Fruit fly (Drosophila melanogaster) whole organism, embryonic: ENCODE results near the gene CG15725.

Experiments used
- Aef1 ChIP-seq: fragments of 200-800 bp; sonication (Bioruptor generic); IDR thresholded peaks from 3 replicates; pipeline ENCODE4 v1.3.6; 2022; ENCODE audit warnings: missing biosample characterization, missing genetic modification characterization
- CG10274 ChIP-seq: fragments of 200-800 bp; sonication (Bioruptor generic); optimal IDR thresholded peaks from 3 replicates; lab custom pipeline; 2017; ENCODE audit warnings: missing biosample characterization, mild to moderate bottlenecking, missing genetic modification characterization
- CG10979 ChIP-seq: fragments of 200-800 bp; sonication (Bioruptor generic); optimal IDR thresholded peaks from 2 replicates; lab custom pipeline; 2018; ENCODE audit warnings: missing biosample characterization, mild to moderate bottlenecking, missing genetic modification characterization, moderate library complexity
- CG11398 ChIP-seq: fragments of 200-800 bp; sonication (Bioruptor generic); optimal IDR thresholded peaks from 2 replicates; lab custom pipeline; 2016; ENCODE audit warnings: missing biosample characterization, missing genetic modification characterization
- CG13287 ChIP-seq: fragments of 200-800 bp; sonication (Bioruptor generic); IDR thresholded peaks from 2 replicates; pipeline ENCODE4 v1.3.6; 2022; ENCODE audit warnings: missing biosample characterization, missing genetic modification characterization; ENCODE audit not compliant: partially characterized antibody
- CG13624 ChIP-seq: fragments of 200-800 bp; sonication (Bioruptor generic); optimal IDR thresholded peaks from 2 replicates; lab custom pipeline; 2016; ENCODE audit warnings: missing biosample characterization, missing genetic modification characterization
- CG16815 ChIP-seq: fragments of 200-800 bp; sonication (Bioruptor generic); optimal IDR thresholded peaks from 3 replicates; lab custom pipeline; 2017; ENCODE audit warnings: missing biosample characterization, mild to moderate bottlenecking, missing genetic modification characterization
- CG16863 ChIP-seq: fragments of 200-800 bp; sonication (Bioruptor generic); optimal IDR thresholded peaks from 3 replicates; lab custom pipeline; 2016; ENCODE audit warnings: missing biosample characterization, missing genetic modification characterization
- CG17328 ChIP-seq: fragments of 200-800 bp; sonication (Bioruptor generic); IDR thresholded peaks from 2 replicates; pipeline ENCODE4 v1.3.6; 2022; ENCODE audit warnings: missing biosample characterization, missing genetic modification characterization
- CG17361 ChIP-seq: fragments of 200-800 bp; sonication (Bioruptor generic); IDR thresholded peaks from 3 replicates; pipeline ENCODE4 v1.3.6; 2022; ENCODE audit warnings: missing biosample characterization, missing genetic modification characterization
- CG17568 ChIP-seq: fragments of 200-800 bp; sonication (Bioruptor generic); optimal IDR thresholded peaks from 2 replicates; lab custom pipeline; 2018; ENCODE audit warnings: missing biosample characterization, mild to moderate bottlenecking, missing genetic modification characterization, moderate library complexity
- CG17612 ChIP-seq: fragments of 200-800 bp; sonication (Bioruptor generic); IDR thresholded peaks from 2 replicates; pipeline ENCODE4 v1.3.6; 2022; ENCODE audit warnings: missing biosample characterization, missing genetic modification characterization
- CG2889 ChIP-seq: fragments of 200-800 bp; sonication (Bioruptor generic); IDR thresholded peaks from 3 replicates; pipeline ENCODE4 v1.3.6; 2022; ENCODE audit warnings: missing biosample characterization, missing genetic modification characterization
- CG32772 ChIP-seq: fragments of 200-800 bp; sonication (Bioruptor generic); IDR thresholded peaks from 2 replicates; pipeline ENCODE4 v1.3.6; 2022; ENCODE audit warnings: missing biosample characterization, missing genetic modification characterization
- CG33557 ChIP-seq: fragments of 200-800 bp; sonication (Bioruptor generic); optimal IDR thresholded peaks from 2 replicates; lab custom pipeline; 2019; ENCODE audit warnings: missing biosample characterization, mild to moderate bottlenecking, missing genetic modification characterization, moderate library complexity
- CG3407 ChIP-seq: fragments of 200-800 bp; sonication (Bioruptor generic); optimal IDR thresholded peaks from 2 replicates; lab custom pipeline; 2018; ENCODE audit warnings: missing biosample characterization, mild to moderate bottlenecking, missing genetic modification characterization
- CG42726 ChIP-seq: fragments of 200-800 bp; sonication (Bioruptor generic); IDR thresholded peaks from 2 replicates; pipeline ENCODE4 v1.3.6; 2022; ENCODE audit warnings: missing biosample characterization, missing genetic modification characterization; ENCODE audit not compliant: partially characterized antibody
- CG4404 ChIP-seq: fragments of 200-800 bp; sonication (Bioruptor generic); IDR thresholded peaks from 2 replicates; pipeline ENCODE4 v1.3.6; 2022; ENCODE audit warnings: missing biosample characterization, missing genetic modification characterization
- CG6272 ChIP-seq: fragments of 200-800 bp; sonication (Bioruptor generic); IDR thresholded peaks from 2 replicates; pipeline ENCODE4 v1.3.6; 2022; ENCODE audit warnings: missing biosample characterization, missing genetic modification characterization
- CG7987 ChIP-seq: fragments of 200-800 bp; sonication (Bioruptor generic); optimal IDR thresholded peaks from 2 replicates; lab custom pipeline; 2018; ENCODE audit warnings: missing biosample characterization, mild to moderate bottlenecking, missing genetic modification characterization, moderate library complexity
- CG8089 ChIP-seq: fragments of 200-800 bp; sonication (Bioruptor generic); optimal IDR thresholded peaks from 3 replicates; lab custom pipeline; 2016; ENCODE audit warnings: missing biosample characterization, missing genetic modification characterization
- CG8290 ChIP-seq, 3 experiments: fragments of 200-800 bp; sonication (Bioruptor generic); optimal IDR thresholded peaks; 2 replicates each; lab custom pipeline; 2016 to 2019; ENCODE audit warnings: missing biosample characterization in 3 of 3, missing genetic modification characterization in 3 of 3, mild to moderate bottlenecking in 2 of 3, moderate library complexity in 1 of 3
- CG8359 ChIP-seq: fragments of 200-800 bp; sonication (Bioruptor generic); optimal IDR thresholded peaks from 2 replicates; lab custom pipeline; 2017; ENCODE audit warnings: missing biosample characterization, mild to moderate bottlenecking, missing genetic modification characterization, borderline replicate concordance
- Fer2 ChIP-seq: fragments of 200-800 bp; sonication (Bioruptor generic); optimal IDR thresholded peaks from 2 replicates; lab custom pipeline; 2018; ENCODE audit warnings: missing biosample characterization, mild to moderate bottlenecking, missing genetic modification characterization, moderate library complexity
- Gsc ChIP-seq: fragments of 200-800 bp; sonication (Bioruptor generic); IDR thresholded peaks from 2 replicates; pipeline ENCODE4 v1.3.6; 2022; ENCODE audit warnings: missing biosample characterization, missing genetic modification characterization
- Lpt ChIP-seq: fragments of >200 bp; optimal IDR thresholded peaks from 2 replicates; lab custom pipeline; 2018; ENCODE audit warnings: missing biosample characterization, missing genetic modification characterization
- Meics ChIP-seq: fragments of 200-800 bp; sonication (Bioruptor generic); optimal IDR thresholded peaks from 2 replicates; lab custom pipeline; 2017; ENCODE audit warnings: missing biosample characterization, mild to moderate bottlenecking, missing genetic modification characterization
- Mrtf ChIP-seq: fragments of 200-800 bp; sonication (Bioruptor generic); IDR thresholded peaks from 3 replicates; pipeline ENCODE4 v1.3.6; 2022; ENCODE audit warnings: missing biosample characterization, missing genetic modification characterization
- NC2α ChIP-seq: fragments of 200-800 bp; sonication (Bioruptor generic); optimal IDR thresholded peaks from 2 replicates; lab custom pipeline; 2016; ENCODE audit warnings: missing biosample characterization, missing genetic modification characterization
- Nf-YA ChIP-seq: fragments of 200-800 bp; sonication (Bioruptor generic); IDR thresholded peaks from 2 replicates; pipeline ENCODE4 v1.3.6; 2022; ENCODE audit warnings: missing biosample characterization, missing genetic modification characterization
- Nf-YB ChIP-seq: fragments of 200-800 bp; sonication (Bioruptor generic); optimal IDR thresholded peaks from 3 replicates; lab custom pipeline; 2019; ENCODE audit warnings: missing biosample characterization, mild to moderate bottlenecking, missing genetic modification characterization, moderate library complexity
- Opbp ChIP-seq: fragments of 200-800 bp; sonication (Bioruptor generic); IDR thresholded peaks from 3 replicates; pipeline ENCODE4 v1.3.6; 2022; ENCODE audit warnings: missing biosample characterization, missing genetic modification characterization; ENCODE audit not compliant: partially characterized antibody
- Optix ChIP-seq: fragments of 200-800 bp; sonication (Bioruptor generic); IDR thresholded peaks from 3 replicates; pipeline ENCODE4 v1.3.6; 2022; ENCODE audit warnings: missing biosample characterization, missing genetic modification characterization
- Ravus ChIP-seq: fragments of 200-800 bp; sonication (Bioruptor generic); IDR thresholded peaks from 2 replicates; pipeline ENCODE4 v1.3.6; 2022; ENCODE audit warnings: missing biosample characterization, missing genetic modification characterization
- amos ChIP-seq: fragments of 200-800 bp; sonication (Bioruptor generic); IDR thresholded peaks from 2 replicates; pipeline ENCODE4 v1.3.6; 2022; ENCODE audit warnings: missing biosample characterization, missing genetic modification characterization; ENCODE audit not compliant: partially characterized antibody
- az2 ChIP-seq: fragments of 200-800 bp; sonication (Bioruptor generic); optimal IDR thresholded peaks from 3 replicates; lab custom pipeline; 2016; ENCODE audit warnings: missing biosample characterization, missing genetic modification characterization
- bbx ChIP-seq: fragments of 200-800 bp; sonication (Bioruptor generic); IDR thresholded peaks from 2 replicates; pipeline ENCODE4 v1.3.6; 2022; ENCODE audit warnings: missing biosample characterization, missing genetic modification characterization; ENCODE audit not compliant: partially characterized antibody
- chm ChIP-seq: fragments of 200-800 bp; sonication (Bioruptor generic); IDR thresholded peaks from 2 replicates; pipeline ENCODE4 v1.3.6; 2022; ENCODE audit warnings: missing biosample characterization, missing genetic modification characterization
- ci ChIP-seq: fragments of 200-800 bp; sonication (Bioruptor generic); IDR thresholded peaks from 3 replicates; pipeline ENCODE4 v1.3.6; 2022; ENCODE audit warnings: missing biosample characterization, missing genetic modification characterization
- dm ChIP-seq: fragments of 200-800 bp; sonication (Bioruptor generic); optimal IDR thresholded peaks from 3 replicates; lab custom pipeline; 2016; ENCODE audit warnings: missing biosample characterization, missing genetic modification characterization
- exex ChIP-seq: fragments of 200-800 bp; sonication (Bioruptor generic); optimal IDR thresholded peaks from 4 replicates; lab custom pipeline; 2018; ENCODE audit warnings: missing biosample characterization, mild to moderate bottlenecking, missing genetic modification characterization, moderate library complexity
- gro ChIP-seq: fragments of 200-800 bp; sonication (Bioruptor generic); optimal IDR thresholded peaks from 2 replicates; lab custom pipeline; 2016; ENCODE audit warnings: missing biosample characterization, missing genetic modification characterization
- gt ChIP-seq: fragments of 200-800 bp; sonication (Bioruptor generic); IDR thresholded peaks from 2 replicates; pipeline ENCODE4 v1.3.6; 2022; ENCODE audit warnings: missing biosample characterization, missing genetic modification characterization
- hbn ChIP-seq: fragments of 200-800 bp; sonication (Bioruptor generic); IDR thresholded peaks from 2 replicates; pipeline ENCODE4 v1.3.6; 2022; ENCODE audit warnings: missing biosample characterization, missing genetic modification characterization; ENCODE audit not compliant: partially characterized antibody
- inv ChIP-seq: fragments of 200-800 bp; sonication (Bioruptor generic); IDR thresholded peaks from 2 replicates; pipeline ENCODE4 v1.3.6; 2022; ENCODE audit warnings: missing biosample characterization, missing genetic modification characterization; ENCODE audit not compliant: partially characterized antibody
- lilli ChIP-seq: fragments of 200-800 bp; sonication (Bioruptor generic); optimal IDR thresholded peaks from 3 replicates; lab custom pipeline; 2016; ENCODE audit warnings: missing biosample characterization, missing genetic modification characterization
- onecut ChIP-seq: fragments of 200-800 bp; sonication (Bioruptor generic); IDR thresholded peaks from 2 replicates; pipeline ENCODE4 v1.3.6; 2022; ENCODE audit warnings: missing biosample characterization, missing genetic modification characterization
- seq ChIP-seq: fragments of 200-800 bp; sonication (Bioruptor generic); IDR thresholded peaks from 2 replicates; pipeline ENCODE4 v1.3.6; 2022; ENCODE audit warnings: missing biosample characterization, missing genetic modification characterization
- sqz ChIP-seq: fragments of 200-800 bp; sonication (Bioruptor generic); optimal IDR thresholded peaks from 3 replicates; lab custom pipeline; 2018; ENCODE audit warnings: missing biosample characterization, mild to moderate bottlenecking, missing genetic modification characterization
- unpg ChIP-seq: fragments of 200-800 bp; sonication (Bioruptor generic); optimal IDR thresholded peaks from 3 replicates; lab custom pipeline; 2018; ENCODE audit warnings: missing biosample characterization, mild to moderate bottlenecking, missing genetic modification characterization, moderate library complexity

The CG15725 gene

dm6 chrX:12737057-12737734 is 31.5 kb downstream of the CG15725 start (continued):
- TF ChIP-seq CG16815 (GFP tag; lab: Kevin White, UChicago) (no peak), CG16863 (GFP tag; lab: Kevin White, UChicago) (no peak), gro (no peak), onecut (GFP tag; lab: Robert Waterston, UW) (no peak), CG33557 (GFP tag; lab: Kevin White, UChicago) (no peak), Opbp (GFP tag; lab: Robert Waterston, UW) (no peak), CG17612 (GFP tag; lab: Robert Waterston, UW) (no peak), az2 (GFP tag; lab: Kevin White, UChicago) (peak; percentile 10), Ravus (GFP tag; lab: Robert Waterston, UW) (no peak), CG11398 (GFP tag; lab: Kevin White, UChicago) (no peak), bbx (GFP tag; lab: Robert Waterston, UW) (no peak), CG10979 (tag; lab: Kevin White, UChicago) (no peak), CG2889 (GFP tag; lab: Robert Waterston, UW) (no peak), CG8290 (GFP tag; optimal IDR thresholded peaks at IDR 0.05; lab: Kevin White, UChicago) (no peak), CG8290 (tag; optimal IDR thresholded peaks at IDR 0.05; lab: Kevin White, UChicago) (no peak), CG7987 (GFP tag; lab: Kevin White, UChicago) (no peak), dm (no peak), chm (peak; percentile 41), NC2α (GFP tag; lab: Kevin White, UChicago) (no peak), CG17361 (GFP tag; lab: Robert Waterston, UW) (no peak), CG8089 (no peak), CG4404 (GFP tag; lab: Robert Waterston, UW) (no peak), Lpt (no peak), CG3407 (GFP tag; lab: Kevin White, UChicago) (peak; percentile 100), CG13287 (no peak), sqz (GFP tag; lab: Kevin White, UChicago) (peak; percentile 84), CG10274 (GFP tag; lab: Kevin White, UChicago) (no peak), seq (GFP tag; lab: Robert Waterston, UW) (no peak), ci (GFP tag; lab: Robert Waterston, UW) (peak; percentile 52; the same call in 2 of the 3 replicates), CG17568 (GFP tag; lab: Kevin White, UChicago) (no peak), exex (tag; lab: Kevin White, UChicago) (peak; percentile 42), hbn (no peak), CG17328 (GFP tag; lab: Robert Waterston, UW) (no peak), gt (GFP tag; lab: Robert Waterston, UW) (no peak), CG13624 (GFP tag; lab: Kevin White, UChicago) (peak; percentile 7), Meics (peak; percentile 16), Fer2 (tag; lab: Kevin White, UChicago) (no peak), Aef1 (GFP tag; lab: Robert Waterston, UW) (no peak), CG32772 (no peak; the same call in 1 of the 2 replicates), Mrtf (GFP tag; lab: Robert Waterston, UW) (no peak), CG42726 (GFP tag; lab: Robert Waterston, UW) (no peak), Nf-YB (GFP tag; lab: Kevin White, UChicago) (no peak), inv (GFP tag; lab: Robert Waterston, UW) (no peak), Gsc (GFP tag; lab: Robert Waterston, UW) (no peak), amos (GFP tag; lab: Robert Waterston, UW) (no peak), lilli (GFP tag; lab: Kevin White, UChicago) (no peak), CG6272 (GFP tag; lab: Robert Waterston, UW) (no peak), CG8359 (GFP tag; lab: Kevin White, UChicago) (no peak), unpg (GFP tag; lab: Kevin White, UChicago) (peak; percentile 8), Nf-YA (GFP tag; lab: Robert Waterston, UW) (no peak), Optix (GFP tag; lab: Robert Waterston, UW) (no peak)
